Worm (Caenorhabditis elegans) whole organism, late embryonic: ENCODE measurements around the gene hlh-25.

ENCODE experiments used
- C08G9.2 ChIP-seq: sonication (generic microtip); optimal IDR thresholded peaks from 2 replicates; lab custom pipeline; 2016; ENCODE audit warnings: mild to moderate bottlenecking, missing genetic modification characterization, moderate library complexity, missing compliant biosample characterization
- C38D4.7 ChIP-seq: fragments of 200-800 bp; sonication (Bioruptor generic); optimal IDR thresholded peaks from 2 replicates; lab custom pipeline; 2018; ENCODE audit warnings: mild to moderate bottlenecking, missing genetic modification characterization, moderate library complexity, missing compliant biosample characterization
- ceh-45 ChIP-seq: fragments of 200-800 bp; sonication (Bioruptor generic); IDR thresholded peaks from 2 replicates; pipeline ENCODE4 v1.3.6; 2022; ENCODE audit warnings: missing genetic modification reagents, missing genetic modification characterization, missing compliant biosample characterization
- ets-4 ChIP-seq: sonication (generic microtip); optimal IDR thresholded peaks from 2 replicates; lab custom pipeline; 2016; ENCODE audit warnings: missing genetic modification characterization, missing compliant biosample characterization
- fax-1 ChIP-seq: sonication (generic microtip); optimal IDR thresholded peaks from 2 replicates; lab custom pipeline; 2016; ENCODE audit warnings: missing genotype, missing genetic modification characterization, missing compliant biosample characterization
- hlh-6 ChIP-seq: sonication (generic microtip); optimal IDR thresholded peaks from 2 replicates; lab custom pipeline; 2016; ENCODE audit warnings: missing genotype, missing genetic modification characterization, missing compliant biosample characterization
- nhr-11 ChIP-seq: fragments of 150-350 bp; optimal IDR thresholded peaks from 2 replicates; lab custom pipeline; 2014; ENCODE audit warnings: missing biosample characterization, missing genetic modification characterization
- pha-2 ChIP-seq: sonication (generic microtip); optimal IDR thresholded peaks from 2 replicates; lab custom pipeline; 2017; ENCODE audit warnings: mild to moderate bottlenecking, missing genetic modification characterization, missing compliant biosample characterization
- tbx-2 ChIP-seq: sonication (generic microtip); optimal IDR thresholded peaks from 2 replicates; lab custom pipeline; 2016; ENCODE audit warnings: missing genetic modification characterization, missing compliant biosample characterization

ce11 chrII:5549746-5550145, 14.7 kb downstream of the hlh-25 start, which contains the start of gene C17C3.6:
- TF ChIP-seq pha-2 (no peak), fax-1 (tag; lab: Kevin White, UChicago) (no peak), tbx-2 (tag; lab: Kevin White, UChicago) (no peak), C08G9.2 (no peak), nhr-11 (tag; lab: Kevin White, UChicago) (no peak), ceh-45 (no peak), C38D4.7 (no peak), hlh-6 (no peak), ets-4 (tag; lab: Kevin White, UChicago) (no peak)
